Fruit fly (Drosophila melanogaster) whole organism, larva: ENCODE measurements around the gene Targ2.
A peak's percentile ranks its signal among the peaks of the same experiment; 100 is the strongest.

Source experiments
- noc ChIP-seq: fragments of 200-800 bp; sonication (Bioruptor generic); optimal IDR thresholded peaks from 3 replicates; lab custom pipeline; 2019; ENCODE audit warnings: missing biosample characterization, mild to moderate bottlenecking, missing genetic modification characterization, moderate library complexity

Targ2 gene

DNA sequence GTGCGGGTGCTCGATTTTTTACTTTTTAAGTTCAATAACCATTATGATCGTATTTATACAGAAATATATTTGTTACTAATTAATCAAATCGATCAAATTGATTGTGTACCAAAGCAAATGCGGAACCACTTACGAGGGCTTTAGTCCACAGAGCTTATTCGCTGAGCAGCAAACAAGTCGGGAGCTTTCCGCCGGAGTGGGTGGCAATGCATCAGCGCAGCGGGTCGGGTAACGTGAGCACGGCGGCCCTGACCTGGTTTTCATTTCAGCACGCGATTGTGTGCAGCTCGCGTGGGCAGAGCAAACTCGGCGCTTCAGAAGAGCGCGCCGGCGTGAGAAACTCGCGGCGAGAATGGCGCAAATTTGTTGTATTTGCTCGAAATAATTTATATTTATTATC, 16.1 kb upstream of the Targ2 start:
- TF ChIP-seq noc = no peak

DNA sequence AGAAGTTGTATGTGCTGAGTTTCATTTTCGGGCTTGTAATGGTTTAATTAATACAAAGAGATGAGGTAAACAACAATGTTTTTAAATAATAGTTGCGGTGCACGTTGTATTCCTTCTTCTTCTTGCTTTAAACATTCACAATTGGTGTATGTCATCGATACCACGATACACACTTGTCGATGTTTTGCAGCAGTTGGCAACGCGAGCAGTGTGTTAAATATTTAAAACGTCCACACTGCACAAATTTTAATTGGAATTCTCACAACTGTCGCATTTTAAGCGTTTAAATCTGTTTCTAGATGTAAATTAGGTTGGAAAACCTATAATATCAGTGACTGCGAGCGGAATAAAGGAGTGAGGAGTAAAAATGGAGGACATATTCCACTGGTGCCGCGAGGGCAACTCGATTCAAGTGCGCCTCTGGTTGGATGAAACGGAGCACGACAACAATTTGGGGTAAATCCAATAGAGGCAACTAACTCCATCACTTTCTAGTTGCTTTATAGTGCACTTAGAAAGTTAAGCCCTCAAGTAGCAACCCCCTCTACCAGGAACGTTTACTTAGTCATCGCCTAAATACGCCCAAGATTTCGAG, 13.8 kb upstream of the Targ2 start, which contains the start of the genes Trmt112 and Ilk:
TSS of gene Trmt112 (minus strand) at position 143 of the 595 bp plus-strand sequence.
TSS of gene Ilk (plus strand) at position 205 of the 595 bp plus-strand sequence.
- no peak for TF ChIP-seq noc

DNA sequence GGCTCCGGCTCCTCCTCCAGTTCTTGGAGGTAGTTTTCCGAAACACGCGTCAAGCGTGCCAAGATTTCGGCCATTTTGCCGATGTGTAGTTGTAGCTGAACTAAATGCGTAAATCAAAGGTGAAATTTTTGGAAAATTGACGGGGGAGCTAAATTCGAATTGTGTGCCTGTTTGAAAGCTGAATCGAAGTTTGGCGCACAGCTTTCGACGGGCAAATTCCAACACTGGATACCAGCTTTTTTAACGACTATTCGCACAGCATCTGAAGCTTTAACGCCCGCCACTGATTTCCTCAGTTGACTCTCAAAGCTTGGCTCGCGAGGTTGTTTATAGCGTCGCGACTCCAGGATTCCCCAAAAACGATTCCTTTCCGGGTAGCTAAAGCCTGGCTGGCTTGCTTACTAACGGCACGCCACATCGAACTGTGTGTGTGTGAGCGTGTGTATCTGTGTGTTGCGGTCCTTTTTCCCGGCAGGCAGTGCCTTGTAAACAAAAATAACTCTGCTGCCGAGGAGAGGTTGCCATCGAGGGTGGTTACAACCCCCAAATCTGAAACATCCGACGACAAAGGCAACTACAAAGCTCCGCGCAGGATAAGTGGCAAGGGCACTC, 7.0 kb upstream of the Targ2 start, which contains the start of the genes CG10510 and CG10508:
TSS of gene CG10510 (minus strand) at position 164 of the 612 bp plus-strand sequence.
TSS of gene CG10508 (plus strand) at position 295 of the 612 bp plus-strand sequence.
- TF ChIP-seq noc = no peak

DNA sequence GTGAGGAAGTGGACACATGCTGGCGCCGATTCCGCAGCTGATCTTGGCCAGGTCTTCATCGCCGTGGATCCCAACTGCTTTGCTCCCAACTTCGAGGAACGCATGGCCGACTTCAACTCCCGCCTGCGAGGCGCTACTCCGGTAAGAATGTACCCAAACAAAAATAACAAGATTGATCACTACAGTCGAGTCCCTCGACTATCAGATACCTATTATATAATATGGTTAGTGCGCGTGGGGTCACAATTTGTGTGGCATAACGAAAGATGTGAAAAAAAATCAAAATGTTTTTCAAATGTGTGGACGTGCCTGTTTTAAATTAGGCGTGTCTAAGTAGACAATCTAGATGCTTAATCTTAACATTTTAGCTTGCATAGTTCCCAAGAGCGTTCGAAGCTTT, 3.5 kb upstream of the Targ2 start:
- TF ChIP-seq noc = no peak

DNA sequence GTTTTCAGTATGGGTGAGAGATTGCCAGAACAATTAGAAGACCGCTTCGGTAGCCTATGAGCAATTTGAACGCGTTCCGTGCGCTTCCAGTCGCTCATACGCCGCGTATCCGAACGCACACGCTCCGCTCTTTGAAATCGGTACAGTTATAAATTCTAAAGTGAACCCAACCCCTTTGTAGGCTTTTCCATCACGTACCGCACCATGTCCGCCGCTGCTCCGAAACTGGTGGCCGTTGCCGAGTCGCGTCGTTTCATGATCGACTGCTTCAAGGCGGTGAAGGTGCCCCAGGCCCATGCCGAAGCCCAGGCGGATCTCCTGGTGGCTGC, 2.4 kb upstream of the Targ2 start:
- TF ChIP-seq noc = no peak

DNA sequence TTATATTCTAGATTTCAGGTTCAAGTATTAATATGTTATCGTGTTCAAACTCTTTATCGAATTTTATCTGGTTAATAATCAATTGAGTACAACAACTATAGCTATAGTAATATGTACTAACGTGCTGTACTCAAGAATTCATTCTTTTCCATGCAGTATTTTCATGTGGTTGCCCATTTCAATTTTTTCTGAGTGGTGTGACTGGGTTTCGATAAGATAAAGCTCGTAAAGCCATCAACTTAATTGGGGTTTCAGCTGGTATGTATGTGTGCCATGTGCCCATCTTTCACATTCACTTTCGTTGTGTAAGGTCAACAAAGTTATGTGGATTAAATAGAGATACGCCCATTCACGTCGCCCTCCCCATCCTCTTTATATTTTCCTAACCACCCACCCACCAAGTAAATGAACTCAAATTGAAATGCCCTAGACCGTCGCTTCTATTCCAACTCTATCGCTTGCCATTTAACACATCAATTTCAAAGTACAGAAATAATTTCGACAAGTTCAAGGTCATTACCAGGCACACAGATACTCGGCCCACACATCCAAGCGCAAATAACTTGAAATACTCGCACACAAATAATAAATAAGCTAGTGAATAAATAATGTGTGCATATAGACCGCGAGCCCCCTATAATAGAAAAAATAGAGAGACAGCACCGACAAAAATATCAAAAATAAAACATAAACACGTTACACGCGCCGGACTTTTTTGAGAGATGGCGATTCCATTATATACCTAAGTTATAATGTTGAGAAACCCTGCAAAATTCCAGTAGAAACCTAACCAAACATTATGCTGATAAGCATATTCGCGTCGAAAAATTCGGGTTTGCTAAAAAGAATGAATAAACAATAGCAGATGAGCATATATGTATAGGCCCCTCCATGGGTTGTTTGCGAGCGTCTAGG, 1.8 kb upstream of the Targ2 start:
- peak; percentile 79 for TF ChIP-seq noc

DNA sequence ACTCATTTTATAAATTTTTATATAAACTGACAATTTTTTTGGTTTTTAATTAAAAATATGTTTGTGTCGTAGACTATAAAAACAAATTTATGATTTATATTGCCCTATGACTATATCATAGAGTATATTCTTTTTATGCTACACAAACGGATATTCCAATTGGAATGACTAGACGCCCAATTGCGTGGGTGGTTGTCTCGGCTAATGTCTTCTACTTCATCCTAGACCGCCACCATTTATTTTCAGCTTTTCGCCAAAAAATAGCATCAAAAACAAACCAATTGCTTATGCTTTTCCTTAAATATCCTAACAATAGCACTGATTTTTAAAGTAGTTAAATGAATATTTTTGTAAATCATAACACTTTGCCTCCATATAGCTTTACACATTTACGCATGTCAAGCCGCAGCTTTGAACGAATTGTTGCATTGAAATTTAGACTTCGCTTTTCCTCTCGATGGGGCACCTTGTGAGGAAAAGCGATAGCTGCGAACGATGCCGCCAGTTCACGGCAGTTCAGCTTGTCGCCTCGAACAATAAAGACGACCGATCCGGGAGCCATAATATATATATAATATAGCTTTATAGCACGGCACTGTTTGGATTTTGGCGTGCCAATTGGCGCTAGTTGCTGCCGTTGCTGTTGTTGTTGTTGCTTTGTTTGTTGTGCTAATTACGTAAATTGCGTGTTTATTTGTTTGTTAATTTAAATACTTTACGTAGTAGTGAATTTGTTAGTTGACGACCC, 829 bp downstream of the Targ2 start:
- TF ChIP-seq noc = peak; percentile 3

DNA sequence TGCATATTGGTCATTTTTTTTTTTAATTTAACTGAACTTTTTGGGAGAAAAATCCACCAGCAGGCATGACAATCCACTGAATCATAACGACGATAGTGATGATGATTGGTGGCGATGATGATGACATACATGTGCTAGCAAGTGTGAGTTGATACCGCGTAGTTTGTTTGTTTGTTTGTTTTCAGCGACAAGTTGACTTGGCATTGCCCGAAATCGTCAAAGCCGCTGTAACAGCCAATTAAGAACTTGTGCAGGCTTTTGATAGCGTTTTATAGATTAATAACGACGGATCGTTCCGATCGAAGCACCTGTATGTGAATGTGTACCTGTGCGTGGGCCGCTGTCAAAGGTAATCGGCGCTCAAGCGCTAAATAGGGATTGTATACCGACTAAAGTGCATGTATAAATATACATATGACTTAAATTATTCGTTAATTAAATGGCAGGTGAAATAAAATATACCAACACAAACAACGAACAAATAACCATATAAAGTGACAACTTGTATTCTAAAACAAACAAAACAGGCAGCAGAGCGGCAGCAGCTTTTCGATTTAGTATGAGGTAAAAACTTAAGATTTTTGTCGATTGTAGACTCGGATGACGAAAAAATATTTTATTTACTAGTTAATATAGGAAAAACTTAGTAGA, 1.7 kb downstream of the Targ2 start:
- no peak for TF ChIP-seq noc

DNA sequence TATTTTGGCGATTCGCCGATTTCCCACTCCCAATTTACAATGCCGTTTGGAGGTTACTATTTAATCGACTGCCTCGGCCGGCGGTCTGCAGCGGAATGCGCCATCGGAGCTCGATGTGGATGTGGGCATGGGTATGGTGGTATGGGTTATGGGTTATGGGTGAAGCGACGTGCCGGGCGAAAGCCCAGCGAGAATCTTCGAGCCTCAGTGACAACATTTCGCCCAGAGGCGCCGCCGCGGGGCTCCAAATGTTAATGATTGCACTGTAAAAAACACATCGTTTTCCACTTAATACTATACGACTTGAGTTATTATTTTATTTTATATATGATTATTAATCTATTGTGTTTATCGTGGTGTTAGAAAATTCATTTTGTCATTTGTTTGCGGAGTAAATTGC, 2.4 kb downstream of the Targ2 start:
- no peak for TF ChIP-seq noc

DNA sequence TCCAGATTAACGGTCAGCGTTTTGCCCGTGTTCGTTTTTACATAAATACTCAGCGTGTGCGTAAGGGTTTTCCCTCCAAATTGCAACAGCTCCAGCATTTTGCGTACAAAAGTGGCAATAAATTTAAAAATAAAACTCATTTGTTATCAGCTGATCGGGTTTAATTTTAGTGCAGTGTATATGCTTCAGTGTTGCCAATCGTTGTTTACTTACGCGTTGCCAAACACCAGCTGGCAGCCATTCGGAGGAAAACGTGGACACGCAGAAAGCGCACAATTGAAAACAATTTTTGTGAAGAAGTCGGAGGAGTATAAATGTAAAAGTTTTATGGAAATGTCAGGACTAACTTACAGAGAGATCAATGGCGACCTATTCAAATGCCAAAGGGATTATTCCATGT, 6.5 kb downstream of the Targ2 start, which contains the start of the genes Targ3 and park:
TSS of gene Targ3 (plus strand) at position 269 of the 400 bp plus-strand sequence.
TSS of gene park (minus strand) at position 291 of the 400 bp plus-strand sequence.
- no peak for TF ChIP-seq noc

DNA sequence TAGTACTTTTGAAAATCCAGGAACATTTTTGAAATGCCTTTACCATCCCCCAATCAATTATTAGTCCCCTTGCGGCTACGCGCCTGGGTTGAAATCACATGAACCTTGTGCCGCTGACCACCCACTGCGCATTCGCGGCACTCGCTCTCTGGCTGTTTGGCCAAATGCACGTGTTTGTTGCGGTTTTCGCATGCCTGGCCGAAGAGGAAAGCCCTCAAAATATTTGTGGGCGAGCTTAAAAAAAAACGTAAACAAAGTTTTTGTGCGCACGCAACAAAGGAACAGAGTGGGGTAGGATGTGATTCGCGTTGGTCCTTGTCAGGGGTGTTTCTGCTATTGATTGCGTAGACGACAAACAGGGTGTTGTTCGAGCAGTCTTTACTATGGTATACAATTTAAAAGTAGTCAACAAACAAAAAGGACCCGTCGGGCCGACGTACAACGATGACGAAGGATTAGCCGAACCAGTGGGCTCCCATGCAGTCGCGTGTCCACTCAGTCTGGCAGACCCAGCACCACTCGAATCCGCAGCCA, 8.6 kb downstream of the Targ2 start:
- TF ChIP-seq noc = no peak

DNA sequence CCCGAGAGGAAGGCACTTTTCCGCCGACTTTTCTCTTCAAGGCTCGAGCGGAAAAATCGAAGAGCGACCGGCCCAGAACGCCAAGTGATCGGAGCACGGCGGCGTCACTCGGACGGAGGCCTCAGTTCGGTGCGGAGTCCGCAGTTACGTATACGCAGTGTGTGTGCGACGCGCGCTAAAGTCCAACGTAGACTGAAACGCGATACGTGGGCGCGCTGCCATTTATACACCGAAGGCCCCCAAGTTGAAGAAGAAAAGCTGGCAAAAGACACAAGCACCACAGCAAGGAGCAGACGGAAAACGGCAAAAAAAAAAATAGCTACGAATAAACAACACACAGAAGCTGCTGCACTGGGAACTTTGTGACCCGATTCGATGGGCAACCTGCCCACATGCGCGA, 9.9 kb downstream of the Targ2 start, which contains the start of gene CG42337:
TSS of gene CG42337 (minus strand) at position 194 of the 400 bp plus-strand sequence.
- TF ChIP-seq noc = no peak

DNA sequence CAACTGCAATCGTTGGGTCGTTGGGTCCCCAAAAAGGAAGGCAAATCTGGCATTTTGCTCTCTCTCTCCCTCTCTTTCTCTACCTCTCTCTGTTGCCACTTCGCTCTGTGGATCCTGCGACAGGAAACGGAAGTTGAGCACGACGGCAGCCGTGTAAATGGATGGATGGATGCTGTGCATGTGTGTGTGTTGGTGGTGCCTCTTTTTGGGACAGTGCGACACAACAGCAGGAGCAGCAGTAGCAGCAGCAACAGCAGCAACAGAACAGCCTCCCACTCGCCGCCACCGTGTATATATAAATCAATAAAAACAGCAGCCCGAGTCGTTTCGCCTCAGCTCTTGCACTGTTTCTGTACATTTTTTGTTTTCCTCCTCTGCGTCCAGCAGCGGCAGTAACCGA, 11.0 kb downstream of the Targ2 start:
- no peak for TF ChIP-seq noc

DNA sequence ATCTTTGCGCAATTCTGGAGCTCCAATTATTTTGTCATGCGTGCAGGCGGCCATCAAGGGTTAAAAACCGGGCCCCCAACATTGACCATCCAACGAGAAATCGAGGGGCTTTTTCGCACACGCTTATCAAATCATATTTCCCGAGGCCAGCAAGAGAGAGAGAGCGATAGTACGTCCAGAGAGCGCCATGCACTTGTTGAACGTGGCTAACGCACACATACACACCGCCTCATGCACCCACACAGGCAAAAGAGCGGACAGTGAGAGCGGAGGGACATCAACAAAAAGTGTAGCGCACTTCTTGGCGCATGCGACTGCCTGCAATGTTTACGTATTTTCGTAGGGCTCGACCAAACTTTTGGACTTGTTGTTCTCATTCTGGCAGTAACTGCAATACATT, 16.5 kb downstream of the Targ2 start:
- no peak for TF ChIP-seq noc

DNA sequence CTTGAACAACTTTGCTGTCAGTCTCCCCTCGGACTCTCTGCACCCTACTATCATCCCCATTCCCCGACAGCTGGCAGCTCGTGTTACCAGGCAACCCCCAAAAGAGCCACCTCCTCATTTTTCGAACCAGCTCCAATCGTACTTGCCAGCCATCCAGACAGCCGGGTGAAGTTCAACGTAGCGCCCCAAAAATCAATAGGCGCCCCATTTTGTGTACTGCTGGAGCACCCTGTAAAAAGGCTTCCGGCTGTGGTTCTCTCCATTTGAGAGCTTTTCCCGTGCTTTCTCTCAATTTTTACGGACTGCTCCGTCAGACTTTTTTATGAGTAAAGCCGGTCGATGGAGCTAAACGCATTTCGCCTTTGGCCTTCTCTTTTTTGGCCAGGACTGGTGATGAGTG, 17.4 kb downstream of the Targ2 start:
- no peak for TF ChIP-seq noc
